Fruit fly (Drosophila melanogaster) whole organism, wandering third instar larva: ENCODE results near the gene CG9215.

ENCODE experiments used
- CG32264 ChIP-seq: fragments of 200-800 bp; sonication (Bioruptor generic); optimal IDR thresholded peaks from 2 replicates; lab custom pipeline; 2016; ENCODE audit warnings: missing biosample characterization, missing genetic modification characterization
- GATAd ChIP-seq: sonication (Bioruptor generic); optimal IDR thresholded peaks from 2 replicates; lab custom pipeline; 2016; ENCODE audit warnings: missing biosample characterization, missing genetic modification characterization
- Hnf4 ChIP-seq: fragments of 200-800 bp; sonication (Bioruptor generic); optimal IDR thresholded peaks from 2 replicates; lab custom pipeline; 2016; ENCODE audit warnings: missing biosample characterization, mild to moderate bottlenecking, missing genetic modification characterization
- tai ChIP-seq: sonication (Bioruptor generic); optimal IDR thresholded peaks from 2 replicates; lab custom pipeline; 2016; ENCODE audit warnings: missing biosample characterization, missing genetic modification characterization
- usp ChIP-seq: fragments of >200 bp; optimal IDR thresholded peaks from 2 replicates; lab custom pipeline; 2017; ENCODE audit warnings: missing biosample characterization, missing genetic modification characterization

dm6 chrX:15630815-15631214 lies 48.1 kb upstream of the CG9215 start:
- no peak for TF ChIP-seq usp
- no peak for TF ChIP-seq CG32264
- no peak for TF ChIP-seq Hnf4 (GFP tag; lab: Kevin White, UChicago)
- no peak for TF ChIP-seq tai (GFP tag; lab: Kevin White, UChicago)
- TF ChIP-seq GATAd (GFP tag; lab: Kevin White, UChicago): no peak
